Worm (Caenorhabditis elegans) whole organism, midembryonic: Measurements from ENCODE around the gene K10D2.8.

Experiments
- T22C8.4 ChIP-seq: fragments of 200-800 bp; sonication (Bioruptor generic); IDR thresholded peaks from 2 replicates; pipeline ENCODE4 v1.3.6; 2022; ENCODE audit warnings: missing genetic modification characterization, missing compliant biosample characterization
- cog-1 ChIP-seq: sonication (generic microtip); optimal IDR thresholded peaks from 2 replicates; lab custom pipeline; 2016; ENCODE audit warnings: missing genetic modification characterization, missing compliant biosample characterization
- flt-1 ChIP-seq: fragments of 200-800 bp; sonication (Bioruptor generic); IDR thresholded peaks from 2 replicates; pipeline ENCODE4 v1.3.6; 2022; ENCODE audit warnings: missing genetic modification characterization, missing compliant biosample characterization
- klf-2 ChIP-seq: fragments of 200-800 bp; sonication (Bioruptor generic); conservative IDR thresholded peaks from 2 replicates; pipeline ENCODE4 v1.3.6; 2022; ENCODE audit warnings: missing genetic modification reagents, missing genetic modification characterization, missing compliant biosample characterization
- med-1 ChIP-seq: sonication (generic microtip); optimal IDR thresholded peaks from 2 replicates; lab custom pipeline; 2017; ENCODE audit warnings: missing genetic modification characterization, mild to moderate bottlenecking, missing compliant biosample characterization, antibody characterized with exemption, missing genetic modification reagents; ENCODE audit not compliant: insufficient read depth
- ref-1 ChIP-seq: fragments of 200-800 bp; sonication (Bioruptor generic); conservative IDR thresholded peaks from 2 replicates; pipeline ENCODE4 v1.3.6; 2022; ENCODE audit warnings: missing genetic modification reagents, missing genetic modification characterization, missing compliant biosample characterization
- tab-1 ChIP-seq: fragments of 200-800 bp; sonication (Bioruptor generic); IDR thresholded peaks from 2 replicates; pipeline ENCODE4 v1.3.6; 2022; ENCODE audit warnings: missing genetic modification characterization, missing compliant biosample characterization
- ztf-23 ChIP-seq: fragments of 200-800 bp; sonication (Bioruptor generic); IDR thresholded peaks from 2 replicates; pipeline ENCODE4 v1.3.6; 2022; ENCODE audit warnings: missing genetic modification reagents, missing genetic modification characterization, missing compliant biosample characterization
- ztf-29 ChIP-seq: fragments of 200-800 bp; sonication (Bioruptor generic); IDR thresholded peaks from 2 replicates; pipeline ENCODE4 v1.3.6; 2022; ENCODE audit warnings: missing genetic modification reagents, missing genetic modification characterization, missing compliant biosample characterization

K10D2.8 gene

ce11 chrIII:5188426-5188825 is at the start of gene K10D2.8:
Gene K10D2.8 (plus strand): TSS chrIII:5188726.
- TF ChIP-seq ztf-23 (GFP tag; lab: Robert Waterston, UW) (no peak), ztf-29 (GFP tag; lab: Robert Waterston, UW) (no peak), T22C8.4 (GFP tag; lab: Robert Waterston, UW) (no peak), med-1 (GFP tag; lab: Kevin White, UChicago) (no peak)

DNA sequence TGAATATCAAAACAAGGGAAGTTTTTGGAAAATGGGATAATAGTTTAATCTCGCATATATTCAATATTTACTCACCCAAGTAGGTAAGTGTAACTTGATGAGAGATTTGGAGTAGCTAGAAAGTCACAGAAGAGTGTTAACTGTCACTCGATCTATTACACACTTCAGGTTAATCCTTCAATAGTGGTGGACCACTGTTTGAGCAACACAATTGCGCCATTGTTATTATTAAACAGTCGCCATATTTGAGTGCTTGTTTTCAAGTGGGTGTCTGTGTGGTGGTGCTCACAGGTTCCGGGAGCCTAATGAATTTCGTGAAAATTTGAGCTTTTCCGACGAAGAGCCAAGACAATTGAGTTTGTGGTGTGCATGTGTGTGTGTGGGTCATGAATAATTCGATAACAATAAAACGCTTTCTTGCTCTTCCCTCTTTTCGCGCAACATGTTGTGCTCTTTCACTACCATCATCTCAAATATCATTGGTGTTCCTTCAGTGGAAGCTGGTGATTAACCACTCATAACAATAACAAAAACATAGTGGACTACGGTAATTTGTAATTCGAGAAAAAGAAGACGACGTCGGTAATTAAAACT is 49.5 kb upstream of the K10D2.8 start:
- TF ChIP-seq cog-1 (tag; lab: Kevin White, UChicago) = no peak

- TF ChIP-seq tab-1 (GFP tag; lab: Robert Waterston, UW) (no peak), ztf-23 (GFP tag; lab: Robert Waterston, UW) (no peak), klf-2 (GFP tag; lab: Robert Waterston, UW) (no peak), ref-1 (GFP tag; lab: Robert Waterston, UW) (0 out of 2 replicates have a peak, but pooled peaks have one; percentile 17)
Observed at ce11 chrIII:5139768-5140167, 48.8 kb upstream of the K10D2.8 start.

DNA sequence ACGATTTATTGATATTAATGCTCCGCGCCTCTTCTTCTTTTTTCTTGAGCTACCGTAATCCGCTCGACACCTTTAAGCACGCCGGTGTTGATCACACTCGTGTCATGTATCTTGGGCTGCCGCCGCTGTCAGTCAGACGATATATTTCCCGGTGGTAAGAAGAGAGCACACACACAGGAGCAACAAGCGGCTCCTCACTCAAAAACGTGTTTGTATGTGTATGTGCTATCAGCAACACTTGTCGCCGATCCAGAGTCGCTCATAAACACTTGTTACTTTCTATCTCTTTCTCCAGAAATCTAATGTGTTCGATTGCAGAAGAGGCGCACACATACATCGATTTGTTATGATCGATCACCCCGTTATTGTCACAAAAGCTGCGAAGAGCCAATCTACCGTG is 48.0 kb upstream of the K10D2.8 start:
- TF ChIP-seq med-1 (GFP tag; lab: Kevin White, UChicago) (no peak), T22C8.4 (GFP tag; lab: Robert Waterston, UW) (0 out of 2 replicates have a peak, but pooled peaks have one; percentile 21)

ce11 chrIII:5141935-5142334 is 46.6 kb upstream of the K10D2.8 start:
- TF ChIP-seq flt-1 (GFP tag; lab: Robert Waterston, UW) (no peak), cog-1 (tag; lab: Kevin White, UChicago) (no peak), ztf-29 (GFP tag; lab: Robert Waterston, UW) (no peak), med-1 (GFP tag; lab: Kevin White, UChicago) (no peak), ref-1 (GFP tag; lab: Robert Waterston, UW) (no peak), tab-1 (GFP tag; lab: Robert Waterston, UW) (no peak), klf-2 (GFP tag; lab: Robert Waterston, UW) (no peak), ztf-23 (GFP tag; lab: Robert Waterston, UW) (no peak), T22C8.4 (GFP tag; lab: Robert Waterston, UW) (no peak)

- TF ChIP-seq ref-1 (GFP tag; lab: Robert Waterston, UW) (no peak), flt-1 (GFP tag; lab: Robert Waterston, UW) (no peak), ztf-29 (GFP tag; lab: Robert Waterston, UW) (no peak), ztf-23 (GFP tag; lab: Robert Waterston, UW) (no peak), T22C8.4 (GFP tag; lab: Robert Waterston, UW) (no peak), cog-1 (tag; lab: Kevin White, UChicago) (no peak), med-1 (GFP tag; lab: Kevin White, UChicago) (no peak), tab-1 (GFP tag; lab: Robert Waterston, UW) (no peak), klf-2 (GFP tag; lab: Robert Waterston, UW) (no peak)
Observed at ce11 chrIII:5143520-5143919, 45.0 kb upstream of the K10D2.8 start.

ce11 chrIII:5144169-5144568 is 44.4 kb upstream of the K10D2.8 start:
- no peak for TF ChIP-seq ref-1 (GFP tag; lab: Robert Waterston, UW)

- no peak for TF ChIP-seq flt-1 (GFP tag; lab: Robert Waterston, UW)
- no peak for TF ChIP-seq ref-1 (GFP tag; lab: Robert Waterston, UW)
- TF ChIP-seq med-1 (GFP tag; lab: Kevin White, UChicago) = no peak
- TF ChIP-seq cog-1 (tag; lab: Kevin White, UChicago) = no peak
- no peak for TF ChIP-seq T22C8.4 (GFP tag; lab: Robert Waterston, UW)
- no peak for TF ChIP-seq ztf-29 (GFP tag; lab: Robert Waterston, UW)
- TF ChIP-seq ztf-23 (GFP tag; lab: Robert Waterston, UW) = no peak
- TF ChIP-seq klf-2 (GFP tag; lab: Robert Waterston, UW) = no peak
Observed at ce11 chrIII:5145874-5146273, 42.7 kb upstream of the K10D2.8 start.

DNA sequence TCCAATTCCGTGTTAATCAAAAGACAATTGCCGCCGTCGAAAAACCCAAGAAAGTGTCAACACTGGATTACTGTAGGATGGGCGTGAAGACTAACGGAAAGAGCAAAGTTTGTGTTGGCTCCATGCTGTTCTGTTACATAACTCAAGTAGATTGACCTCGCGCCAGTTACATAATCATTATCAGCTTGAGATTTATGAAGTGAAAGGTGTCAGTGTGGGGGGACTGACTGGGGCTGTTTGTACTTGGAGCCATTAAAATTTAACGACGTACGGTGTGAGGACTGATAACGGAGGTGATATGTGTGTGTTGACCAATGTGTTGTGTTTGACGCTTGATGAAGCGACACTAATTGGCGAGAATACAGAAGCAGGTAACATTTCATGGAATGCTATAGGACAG is 41.8 kb upstream of the K10D2.8 start:
- TF ChIP-seq klf-2 (GFP tag; lab: Robert Waterston, UW) (no peak), ztf-23 (GFP tag; lab: Robert Waterston, UW) (no peak), flt-1 (GFP tag; lab: Robert Waterston, UW) (no peak), med-1 (GFP tag; lab: Kevin White, UChicago) (no peak), tab-1 (GFP tag; lab: Robert Waterston, UW) (no peak), cog-1 (tag; lab: Kevin White, UChicago) (no peak), ref-1 (GFP tag; lab: Robert Waterston, UW) (no peak), T22C8.4 (GFP tag; lab: Robert Waterston, UW) (no peak), ztf-29 (GFP tag; lab: Robert Waterston, UW) (no peak)

DNA sequence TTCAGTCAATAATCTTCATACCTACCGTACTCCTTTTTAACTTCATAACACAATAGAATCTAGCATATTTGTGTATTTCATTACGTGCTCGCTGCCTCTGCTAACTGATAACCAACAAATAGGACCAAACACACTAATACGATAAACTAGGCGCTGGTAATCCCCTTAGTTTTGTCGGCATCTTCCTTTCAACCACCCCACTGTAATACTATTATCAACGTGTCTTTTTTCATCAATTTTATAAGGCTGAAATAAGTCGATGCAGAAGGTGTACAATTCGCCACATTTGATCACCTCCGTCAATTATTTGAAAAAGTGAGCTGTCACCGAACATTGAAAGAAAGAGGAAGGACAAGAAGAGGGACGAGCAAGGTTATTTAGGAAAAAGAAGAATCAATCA is 41.1 kb upstream of the K10D2.8 start:
- TF ChIP-seq tab-1 (GFP tag; lab: Robert Waterston, UW) (no peak), T22C8.4 (GFP tag; lab: Robert Waterston, UW) (no peak), ref-1 (GFP tag; lab: Robert Waterston, UW) (no peak), med-1 (GFP tag; lab: Kevin White, UChicago) (no peak), cog-1 (tag; lab: Kevin White, UChicago) (no peak), flt-1 (GFP tag; lab: Robert Waterston, UW) (no peak), klf-2 (GFP tag; lab: Robert Waterston, UW) (no peak), ztf-23 (GFP tag; lab: Robert Waterston, UW) (no peak), ztf-29 (GFP tag; lab: Robert Waterston, UW) (no peak)
